Fruit fly (Drosophila melanogaster) whole organism, embryonic: ENCODE measurements around the gene spidey.
A peak's percentile ranks its signal among the peaks of the same experiment; 100 is the strongest.

ENCODE experiments used
- Adf1 ChIP-seq: fragments of 200-800 bp; sonication (Bioruptor generic); IDR thresholded peaks from 2 replicates; pipeline ENCODE4 v1.3.6; 2022; ENCODE audit warnings: missing biosample characterization, missing genetic modification characterization
- BEAF-32 ChIP-seq: fragments of 200-800 bp; sonication (Bioruptor generic); optimal IDR thresholded peaks from 3 replicates; lab custom pipeline; 2017; ENCODE audit warnings: missing biosample characterization, missing genetic modification characterization, mild to moderate bottlenecking, moderate library complexity, missing genetic modification reagents
- BtbVII ChIP-seq: fragments of 200-800 bp; sonication (Bioruptor generic); optimal IDR thresholded peaks from 3 replicates; lab custom pipeline; 2017; ENCODE audit warnings: missing biosample characterization, mild to moderate bottlenecking, missing genetic modification characterization
- CG11093 ChIP-seq: fragments of 200-800 bp; sonication (Bioruptor generic); IDR thresholded peaks from 3 replicates; pipeline ENCODE4 v1.3.6; 2022; ENCODE audit warnings: missing biosample characterization, missing genetic modification characterization
- CG12104 ChIP-seq: fragments of 200-800 bp; sonication (Bioruptor generic); optimal IDR thresholded peaks from 3 replicates; lab custom pipeline; 2016; ENCODE audit warnings: missing biosample characterization, missing genetic modification characterization
- CG12659 ChIP-seq: fragments of 200-800 bp; sonication (Bioruptor generic); optimal IDR thresholded peaks from 3 replicates; lab custom pipeline; 2017; ENCODE audit warnings: mild to moderate bottlenecking, missing biosample characterization, missing genetic modification reagents, missing genetic modification characterization
- CG13123 ChIP-seq: fragments of 200-800 bp; sonication (Bioruptor generic); optimal IDR thresholded peaks from 2 replicates; lab custom pipeline; 2016; ENCODE audit warnings: missing biosample characterization, missing genetic modification characterization
- CG13624 ChIP-seq: fragments of 200-800 bp; sonication (Bioruptor generic); optimal IDR thresholded peaks from 2 replicates; lab custom pipeline; 2016; ENCODE audit warnings: missing biosample characterization, missing genetic modification characterization
- CG14965 ChIP-seq: fragments of 200-800 bp; sonication (Bioruptor generic); optimal IDR thresholded peaks from 2 replicates; lab custom pipeline; 2016; ENCODE audit warnings: missing biosample characterization, missing genetic modification characterization, borderline replicate concordance
- CG17568 ChIP-seq: fragments of 200-800 bp; sonication (Bioruptor generic); optimal IDR thresholded peaks from 2 replicates; lab custom pipeline; 2018; ENCODE audit warnings: missing biosample characterization, mild to moderate bottlenecking, missing genetic modification characterization, moderate library complexity
- CG30403 ChIP-seq: fragments of 200-800 bp; sonication (Bioruptor generic); optimal IDR thresholded peaks from 3 replicates; lab custom pipeline; 2016; ENCODE audit warnings: missing biosample characterization, missing genetic modification characterization
- CG31388 ChIP-seq: fragments of 200-800 bp; sonication (Bioruptor generic); optimal IDR thresholded peaks from 2 replicates; lab custom pipeline; 2016; ENCODE audit warnings: missing biosample characterization, missing genetic modification characterization
- CG34224 ChIP-seq: fragments of 200-800 bp; sonication (Bioruptor generic); IDR thresholded peaks from 3 replicates; pipeline ENCODE4 v1.3.6; 2022; ENCODE audit warnings: missing biosample characterization, missing genetic modification characterization; ENCODE audit not compliant: partially characterized antibody
- CG34376 ChIP-seq: fragments of 200-800 bp; sonication (Bioruptor generic); optimal IDR thresholded peaks from 2 replicates; lab custom pipeline; 2018; ENCODE audit warnings: missing biosample characterization, mild to moderate bottlenecking, missing genetic modification characterization
- CG5180 ChIP-seq: fragments of 200-800 bp; sonication (Bioruptor generic); optimal IDR thresholded peaks from 3 replicates; lab custom pipeline; 2017; ENCODE audit warnings: missing biosample characterization, missing genetic modification characterization, mild to moderate bottlenecking, moderate library complexity, missing genetic modification reagents
- CG6654 ChIP-seq: fragments of 200-800 bp; sonication (Bioruptor generic); optimal IDR thresholded peaks from 2 replicates; lab custom pipeline; 2017; ENCODE audit warnings: missing biosample characterization, mild to moderate bottlenecking, missing genetic modification characterization
- CG6683 ChIP-seq: fragments of 200-800 bp; sonication (Bioruptor generic); optimal IDR thresholded peaks from 2 replicates; lab custom pipeline; 2017; ENCODE audit warnings: missing biosample characterization, mild to moderate bottlenecking, missing genetic modification characterization, missing genetic modification reagents
- CG6854 ChIP-seq: fragments of 200-800 bp; sonication (Bioruptor generic); optimal IDR thresholded peaks from 3 replicates; lab custom pipeline; 2017; ENCODE audit warnings: missing biosample characterization, mild to moderate bottlenecking, missing genetic modification characterization
- CG7745 ChIP-seq: fragments of 200-800 bp; sonication (Bioruptor generic); optimal IDR thresholded peaks from 2 replicates; lab custom pipeline; 2018; ENCODE audit warnings: missing biosample characterization, mild to moderate bottlenecking, missing genetic modification characterization, moderate library complexity
- CrebB ChIP-seq: fragments of 200-800 bp; sonication (Bioruptor generic); optimal IDR thresholded peaks from 3 replicates; lab custom pipeline; 2018; ENCODE audit warnings: missing biosample characterization, mild to moderate bottlenecking, missing genetic modification characterization
- Dfd ChIP-seq, 2 experiments: fragments of >200 bp; optimal IDR thresholded peaks; 2 replicates each; lab custom pipeline; 2017; ENCODE audit warnings: missing biosample characterization in 2 of 2, missing genetic modification characterization in 2 of 2
- HLH3B ChIP-seq: fragments of 200-800 bp; sonication (Bioruptor generic); IDR thresholded peaks from 2 replicates; pipeline ENCODE4 v1.3.6; 2022; ENCODE audit warnings: missing biosample characterization, missing genetic modification characterization
- Hr3 ChIP-seq: fragments of 200-800 bp; sonication (Bioruptor generic); optimal IDR thresholded peaks from 3 replicates; lab custom pipeline; 2016; ENCODE audit warnings: missing biosample characterization, missing genetic modification characterization
- Lim3 ChIP-seq: fragments of 200-800 bp; sonication (Bioruptor generic); IDR thresholded peaks from 2 replicates; pipeline ENCODE4 v1.3.6; 2022; ENCODE audit warnings: missing biosample characterization, missing genetic modification characterization
- NK7.1 ChIP-seq: fragments of 200-800 bp; sonication (Bioruptor generic); optimal IDR thresholded peaks from 3 replicates; lab custom pipeline; 2016; ENCODE audit warnings: missing biosample characterization, missing genetic modification characterization
- NfI ChIP-seq: fragments of 200-800 bp; sonication (Bioruptor generic); optimal IDR thresholded peaks from 3 replicates; lab custom pipeline; 2018; ENCODE audit warnings: missing biosample characterization, mild to moderate bottlenecking, missing genetic modification characterization, moderate library complexity
- Usf ChIP-seq: fragments of 200-800 bp; sonication (Bioruptor generic); optimal IDR thresholded peaks from 2 replicates; lab custom pipeline; 2017; ENCODE audit warnings: missing genotype, missing biosample characterization, missing genetic modification characterization
- Vsx1 ChIP-seq: fragments of 200-800 bp; sonication (Bioruptor generic); optimal IDR thresholded peaks from 2 replicates; lab custom pipeline; 2017; ENCODE audit warnings: missing biosample characterization, mild to moderate bottlenecking, missing genetic modification characterization, missing genetic modification reagents
- ato ChIP-seq: fragments of 200-800 bp; sonication (Bioruptor generic); IDR thresholded peaks from 2 replicates; pipeline ENCODE4 v1.3.6; 2022; ENCODE audit warnings: missing biosample characterization, missing genetic modification characterization; ENCODE audit not compliant: partially characterized antibody
- bigmax ChIP-seq: fragments of 200-800 bp; sonication (Bioruptor generic); optimal IDR thresholded peaks from 2 replicates; lab custom pipeline; 2018; ENCODE audit warnings: missing biosample characterization, mild to moderate bottlenecking, missing genetic modification characterization
- btn ChIP-seq: fragments of 200-800 bp; sonication (Bioruptor generic); optimal IDR thresholded peaks from 2 replicates; lab custom pipeline; 2016; ENCODE audit warnings: missing biosample characterization, missing genetic modification characterization
- chif ChIP-seq, 2 experiments: fragments of 200-800 bp; sonication (Bioruptor generic); optimal IDR thresholded peaks; 3 replicates each; lab custom pipeline; 2016; ENCODE audit warnings: missing biosample characterization in 2 of 2, missing genetic modification characterization in 2 of 2
- crc ChIP-seq: fragments of 200-800 bp; sonication (Bioruptor generic); optimal IDR thresholded peaks from 2 replicates; lab custom pipeline; 2016; ENCODE audit warnings: missing biosample characterization, missing genetic modification characterization
- eve ChIP-seq, 2 experiments: fragments of >200 bp; optimal IDR thresholded peaks; 2 replicates each; lab custom pipeline; 2017; ENCODE audit warnings: missing biosample characterization in 2 of 2, missing genetic modification characterization in 2 of 2
- fu2 ChIP-seq: fragments of 200-800 bp; sonication (Bioruptor generic); optimal IDR thresholded peaks from 2 replicates; lab custom pipeline; 2016; ENCODE audit warnings: missing biosample characterization, missing genetic modification characterization
- gfzf ChIP-seq: fragments of 200-800 bp; sonication (Bioruptor generic); optimal IDR thresholded peaks from 2 replicates; lab custom pipeline; 2016; ENCODE audit warnings: missing biosample characterization, mild to moderate bottlenecking, missing genetic modification characterization, moderate library complexity
- gsb-n ChIP-seq: fragments of 200-800 bp; sonication (Bioruptor generic); optimal IDR thresholded peaks from 3 replicates; lab custom pipeline; 2018; ENCODE audit warnings: missing biosample characterization, mild to moderate bottlenecking, missing genetic modification characterization
- kay ChIP-seq: fragments of 200-800 bp; sonication (Bioruptor generic); optimal IDR thresholded peaks from 2 replicates; lab custom pipeline; 2016; ENCODE audit warnings: missing biosample characterization, missing genetic modification characterization
- knrl ChIP-seq: fragments of 200-800 bp; sonication (Bioruptor generic); IDR thresholded peaks from 3 replicates; pipeline ENCODE4 v1.3.6; 2022; ENCODE audit warnings: missing biosample characterization, missing genetic modification characterization; ENCODE audit not compliant: partially characterized antibody
- pb ChIP-seq: fragments of 200-800 bp; sonication (Bioruptor generic); optimal IDR thresholded peaks from 3 replicates; lab custom pipeline; 2016; ENCODE audit warnings: missing biosample characterization, missing genetic modification characterization
- pum ChIP-seq: fragments of 200-800 bp; sonication (Bioruptor generic); optimal IDR thresholded peaks from 2 replicates; lab custom pipeline; 2016; ENCODE audit warnings: missing biosample characterization, missing genetic modification characterization
- scrt ChIP-seq: fragments of 200-800 bp; sonication (Bioruptor generic); optimal IDR thresholded peaks from 2 replicates; lab custom pipeline; 2018; ENCODE audit warnings: missing biosample characterization, mild to moderate bottlenecking, missing genetic modification characterization, moderate library complexity
- seq ChIP-seq: fragments of 200-800 bp; sonication (Bioruptor generic); IDR thresholded peaks from 2 replicates; pipeline ENCODE4 v1.3.6; 2022; ENCODE audit warnings: missing biosample characterization, missing genetic modification characterization
- slbo ChIP-seq: fragments of 200-800 bp; sonication (Bioruptor generic); IDR thresholded peaks from 2 replicates; pipeline ENCODE4 v1.3.6; 2022; ENCODE audit warnings: missing biosample characterization, missing genetic modification characterization
- stwl ChIP-seq: fragments of 200-800 bp; sonication (Bioruptor generic); optimal IDR thresholded peaks from 3 replicates; lab custom pipeline; 2018; ENCODE audit warnings: missing biosample characterization, mild to moderate bottlenecking, missing genetic modification characterization, moderate library complexity
- tio ChIP-seq: fragments of 200-800 bp; sonication (Bioruptor generic); optimal IDR thresholded peaks from 2 replicates; lab custom pipeline; 2017; ENCODE audit warnings: missing biosample characterization, missing genetic modification characterization, inconsistent platforms
- twi ChIP-seq: fragments of 200-800 bp; optimal IDR thresholded peaks from 2 replicates; lab custom pipeline; 2019; ENCODE audit warnings: missing biosample characterization, mild to moderate bottlenecking, missing genetic modification characterization, moderate library complexity
- usp ChIP-seq: fragments of >200 bp; optimal IDR thresholded peaks from 2 replicates; lab custom pipeline; 2017; ENCODE audit warnings: missing biosample characterization, missing genetic modification characterization
- vvl ChIP-seq: fragments of 200-800 bp; sonication (Bioruptor generic); IDR thresholded peaks from 2 replicates; pipeline ENCODE4 v1.3.6; 2022; ENCODE audit warnings: missing biosample characterization, missing genetic modification characterization

Gene spidey

DNA sequence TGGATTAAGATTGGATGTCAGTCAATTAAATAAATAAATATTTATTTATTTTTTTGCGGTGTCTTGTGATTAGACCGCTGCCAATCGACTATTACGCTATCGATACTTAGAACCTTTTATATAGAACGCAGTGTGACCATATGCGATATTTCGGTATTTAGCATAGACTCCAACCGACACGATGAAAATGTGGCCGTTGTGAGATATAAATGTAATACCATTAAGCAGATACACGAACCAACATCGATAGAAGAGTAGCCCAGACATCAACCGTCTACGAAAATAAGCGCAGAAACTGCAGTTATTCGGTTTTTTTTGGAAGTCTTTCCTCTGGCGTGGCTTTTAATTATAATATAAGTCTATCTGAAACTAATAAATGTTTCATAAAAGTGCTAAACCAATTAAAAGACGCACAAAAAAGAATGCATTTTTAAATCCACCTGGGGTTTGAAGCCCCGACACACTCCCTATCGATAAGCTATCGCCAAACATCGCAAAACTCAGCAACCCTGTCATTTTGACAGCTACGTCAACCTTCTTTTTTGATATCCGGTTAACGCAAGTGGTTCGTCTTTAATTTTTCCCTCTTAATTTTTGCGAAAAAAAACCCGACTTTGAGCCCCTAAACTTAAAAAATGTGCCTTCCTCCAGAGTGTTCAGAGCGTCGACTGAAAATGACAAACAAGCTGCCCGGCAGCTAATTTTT lies 24.6 kb downstream of the spidey start, which contains the start of the genes Dhdds and RpS14a (continued):
- TF ChIP-seq CG17568 (GFP tag; lab: Kevin White, UChicago), result peak; percentile 78
- peak; percentile 82 for TF ChIP-seq CG34376 (GFP tag; lab: Kevin White, UChicago)
- no peak for TF ChIP-seq bigmax (GFP tag; lab: Kevin White, UChicago)
- peak; percentile 25 for TF ChIP-seq Hr3 (GFP tag; lab: Kevin White, UChicago)
- peak; percentile 17; the same call in 1 of the 2 replicates for TF ChIP-seq vvl (GFP tag; lab: Robert Waterston, UW)
- TF ChIP-seq gsb-n (tag; lab: Kevin White, UChicago), result peak; percentile 57
- no peak for TF ChIP-seq CG5180
- no peak for TF ChIP-seq stwl (tag; lab: Kevin White, UChicago)
- TF ChIP-seq kay (GFP tag; lab: Kevin White, UChicago), result no peak
- TF ChIP-seq scrt, result peak; percentile 41
- no peak for TF ChIP-seq Lim3
- no peak for TF ChIP-seq usp (GFP tag; lab: Kevin White, UChicago)
- peak; percentile 50 for TF ChIP-seq CG13624 (GFP tag; lab: Kevin White, UChicago)
- TF ChIP-seq pum (GFP tag; lab: Kevin White, UChicago), result no peak
- TF ChIP-seq Usf (GFP tag; lab: Kevin White, UChicago), result peak; percentile 44
- TF ChIP-seq eve (GFP tag; optimal IDR thresholded peaks at IDR 0.05; lab: Kevin White, UChicago), result no peak
- peak; percentile 98 for TF ChIP-seq BEAF-32
- TF ChIP-seq CrebB, result peak; percentile 52
- peak; percentile 82 for TF ChIP-seq CG12104 (GFP tag; lab: Kevin White, UChicago)
- peak; percentile 8 for TF ChIP-seq CG6654
- no peak for TF ChIP-seq CG6683 (GFP tag; lab: Kevin White, UChicago)
- peak; percentile 89 for TF ChIP-seq gfzf
- peak; percentile 61 for TF ChIP-seq CG30403 (GFP tag; lab: Kevin White, UChicago)
- TF ChIP-seq knrl (GFP tag; lab: Robert Waterston, UW), result peak; percentile 89
- peak; percentile 54 for TF ChIP-seq BtbVII
- TF ChIP-seq CG31388 (GFP tag; lab: Kevin White, UChicago), result no peak
- TF ChIP-seq CG12659 (GFP tag; lab: Kevin White, UChicago), result peak; percentile 86
- TF ChIP-seq tio (GFP tag; lab: Kevin White, UChicago), result no peak
- TF ChIP-seq Adf1, result no peak
- peak; percentile 34; the same call in 1 of the 2 replicates for TF ChIP-seq ato (GFP tag; lab: Robert Waterston, UW)
- no peak for TF ChIP-seq crc
- TF ChIP-seq HLH3B, result no peak
- no peak for TF ChIP-seq fu2 (GFP tag; lab: Kevin White, UChicago)
- no peak for TF ChIP-seq Dfd (GFP tag; optimal IDR thresholded peaks at IDR 0.05; lab: Kevin White, UChicago)
- TF ChIP-seq CG14965 (GFP tag; lab: Kevin White, UChicago), result no peak
- peak; percentile 67; the same call in 2 of the 3 replicates for TF ChIP-seq CG34224 (GFP tag; lab: Robert Waterston, UW)
- peak; percentile 31 for TF ChIP-seq pb
- TF ChIP-seq seq, result peak; percentile 9; the same call in 1 of the 2 replicates
- no peak; the same call in 1 of the 2 replicates for TF ChIP-seq slbo
- no peak for TF ChIP-seq CG7745
- peak; percentile 16 for TF ChIP-seq twi (tag; lab: Kevin White, UChicago)
- peak; percentile 28 for TF ChIP-seq NK7.1 (GFP tag; lab: Kevin White, UChicago)
- no peak for TF ChIP-seq CG13123
- TF ChIP-seq chif (GFP tag; optimal IDR thresholded peaks at IDR 0.05; lab: Kevin White, UChicago), result peak; percentile 12 to 59
- peak; percentile 29 for TF ChIP-seq CG6854
- TF ChIP-seq btn (GFP tag; lab: Kevin White, UChicago), result no peak
- TF ChIP-seq CG11093, result no peak
- peak; percentile 75 for TF ChIP-seq NfI
- peak; percentile 54 for TF ChIP-seq Vsx1 (GFP tag; lab: Kevin White, UChicago)
